Fruit fly (Drosophila melanogaster) whole organism, prepupa: ENCODE data around the gene eIF2Bbeta.

Experiments
- CG11294 ChIP-seq: fragments of 200-800 bp; sonication (Bioruptor generic); IDR thresholded peaks from 2 replicates; pipeline ENCODE4 v1.3.6; 2022; ENCODE audit warnings: missing biosample characterization, missing genetic modification characterization
- CG11762 ChIP-seq: fragments of 200-800 bp; sonication (Bioruptor generic); optimal IDR thresholded peaks from 3 replicates; lab custom pipeline; 2016; ENCODE audit warnings: missing biosample characterization, missing genetic modification characterization; ENCODE audit not compliant: insufficient read depth
- CG11902 ChIP-seq: fragments of 200-800 bp; sonication (Bioruptor generic); optimal IDR thresholded peaks from 3 replicates; lab custom pipeline; 2016; ENCODE audit warnings: missing biosample characterization, missing genetic modification characterization
- CG1621 ChIP-seq: fragments of 200-800 bp; sonication (Bioruptor generic); optimal IDR thresholded peaks from 3 replicates; lab custom pipeline; 2018; ENCODE audit warnings: missing biosample characterization, mild to moderate bottlenecking, missing genetic modification characterization
- CG16779 ChIP-seq: fragments of 200-800 bp; sonication (Bioruptor generic); optimal IDR thresholded peaks from 3 replicates; lab custom pipeline; 2017; ENCODE audit warnings: missing biosample characterization, mild to moderate bottlenecking, missing genetic modification characterization
- CG3032 ChIP-seq: fragments of 200-800 bp; optimal IDR thresholded peaks from 2 replicates; lab custom pipeline; 2019; ENCODE audit warnings: missing biosample characterization, mild to moderate bottlenecking, missing genetic modification characterization, moderate library complexity
- CG31627 ChIP-seq: fragments of 200-800 bp; sonication (Bioruptor generic); optimal IDR thresholded peaks from 3 replicates; lab custom pipeline; 2016; ENCODE audit warnings: missing biosample characterization, missing genetic modification characterization
- CG32006 ChIP-seq: fragments of 200-800 bp; sonication (Bioruptor generic); optimal IDR thresholded peaks from 3 replicates; lab custom pipeline; 2017; ENCODE audit warnings: missing biosample characterization, mild to moderate bottlenecking, missing genetic modification characterization
- CG34406 ChIP-seq: fragments of 200-800 bp; sonication (Bioruptor generic); optimal IDR thresholded peaks from 3 replicates; lab custom pipeline; 2016; ENCODE audit warnings: missing biosample characterization, missing genetic modification characterization
- CG4318 ChIP-seq: fragments of 200-800 bp; sonication (Bioruptor generic); optimal IDR thresholded peaks from 3 replicates; lab custom pipeline; 2017; ENCODE audit warnings: missing biosample characterization, mild to moderate bottlenecking, missing genetic modification characterization
- CG6163 ChIP-seq: fragments of 200-800 bp; sonication (Bioruptor generic); IDR thresholded peaks from 3 replicates; pipeline ENCODE4 v1.3.6; 2022; ENCODE audit warnings: missing biosample characterization, missing genetic modification characterization
- CG6276 ChIP-seq: fragments of 200-800 bp; sonication (Bioruptor generic); optimal IDR thresholded peaks from 2 replicates; lab custom pipeline; 2017; ENCODE audit warnings: missing biosample characterization, mild to moderate bottlenecking, missing genetic modification characterization
- CG6792 ChIP-seq: fragments of 200-800 bp; sonication (Bioruptor generic); optimal IDR thresholded peaks from 3 replicates; lab custom pipeline; 2016; ENCODE audit warnings: missing biosample characterization, missing genetic modification characterization
- CG6854 ChIP-seq: fragments of 200-800 bp; sonication (Bioruptor generic); optimal IDR thresholded peaks from 2 replicates; lab custom pipeline; 2017; ENCODE audit warnings: missing biosample characterization, mild to moderate bottlenecking, missing genetic modification characterization
- CG8319 ChIP-seq: fragments of 200-800 bp; sonication (Bioruptor generic); optimal IDR thresholded peaks from 3 replicates; lab custom pipeline; 2016; ENCODE audit warnings: missing biosample characterization, missing genetic modification characterization
- Eip78C ChIP-seq: fragments of 200-800 bp; sonication (Bioruptor generic); peaks from one replicate; lab custom pipeline; 2016; ENCODE audit warnings: missing biosample characterization, missing genetic modification characterization
- Eip93F ChIP-seq: fragments of 200-800 bp; sonication (Bioruptor generic); optimal IDR thresholded peaks from 2 replicates; lab custom pipeline; 2016; ENCODE audit warnings: missing biosample characterization, mild to moderate bottlenecking, missing genetic modification characterization
- Ets96B ChIP-seq: fragments of 200-800 bp; optimal IDR thresholded peaks from 2 replicates; lab custom pipeline; 2019; ENCODE audit warnings: missing biosample characterization, mild to moderate bottlenecking, missing genetic modification characterization, moderate library complexity
- Hr38 ChIP-seq: sonication (Bioruptor generic); optimal IDR thresholded peaks from 2 replicates; lab custom pipeline; 2016; ENCODE audit warnings: missing biosample characterization, missing genetic modification characterization
- Hr39 ChIP-seq: fragments of 200-800 bp; sonication (Bioruptor generic); optimal IDR thresholded peaks from 2 replicates; lab custom pipeline; 2016; ENCODE audit warnings: missing biosample characterization, missing genetic modification characterization
- OdsH ChIP-seq: fragments of 200-800 bp; sonication (Bioruptor generic); optimal IDR thresholded peaks from 3 replicates; lab custom pipeline; 2016; ENCODE audit warnings: missing biosample characterization, missing genetic modification characterization
- Smox ChIP-seq: fragments of 200-800 bp; sonication (Bioruptor generic); optimal IDR thresholded peaks from 3 replicates; lab custom pipeline; 2016; ENCODE audit warnings: missing biosample characterization, missing genetic modification characterization
- achi ChIP-seq: fragments of 200-800 bp; sonication (Bioruptor generic); optimal IDR thresholded peaks from 3 replicates; lab custom pipeline; 2016; ENCODE audit warnings: missing biosample characterization, missing genetic modification characterization
- acj6 ChIP-seq: fragments of 200-800 bp; sonication (Bioruptor generic); optimal IDR thresholded peaks from 3 replicates; lab custom pipeline; 2016; ENCODE audit warnings: missing biosample characterization, missing genetic modification characterization
- cyc ChIP-seq: fragments of 200-800 bp; sonication (Bioruptor generic); optimal IDR thresholded peaks from 3 replicates; lab custom pipeline; 2016; ENCODE audit warnings: missing biosample characterization, missing genetic modification characterization
- dac ChIP-seq: fragments of 200-800 bp; sonication (Bioruptor generic); optimal IDR thresholded peaks from 2 replicates; lab custom pipeline; 2017; ENCODE audit warnings: missing biosample characterization, mild to moderate bottlenecking, missing genetic modification characterization
- dsx ChIP-seq: fragments of 200-800 bp; optimal IDR thresholded peaks from 3 replicates; lab custom pipeline; 2019; ENCODE audit warnings: missing biosample characterization, mild to moderate bottlenecking, missing genetic modification characterization, moderate library complexity; ENCODE audit not compliant: poor library complexity, severe bottlenecking
- eg ChIP-seq: fragments of 200-800 bp; sonication (Bioruptor generic); IDR thresholded peaks from 3 replicates; pipeline ENCODE4 v1.3.6; 2022; ENCODE audit warnings: missing biosample characterization, missing genetic modification characterization
- fd59A ChIP-seq: fragments of 200-800 bp; sonication (Bioruptor generic); optimal IDR thresholded peaks from 2 replicates; lab custom pipeline; 2017; ENCODE audit warnings: missing biosample characterization, mild to moderate bottlenecking, missing genetic modification characterization, missing genetic modification reagents
- fkh ChIP-seq: fragments of 200-800 bp; sonication (Bioruptor generic); optimal IDR thresholded peaks from 3 replicates; lab custom pipeline; 2017; ENCODE audit warnings: missing biosample characterization, mild to moderate bottlenecking, missing genetic modification characterization, moderate library complexity
- lz ChIP-seq: fragments of 200-800 bp; sonication (Bioruptor generic); optimal IDR thresholded peaks from 3 replicates; lab custom pipeline; 2016; ENCODE audit warnings: missing biosample characterization, missing genetic modification characterization
- pdm3 ChIP-seq: fragments of 200-800 bp; sonication (Bioruptor generic); optimal IDR thresholded peaks from 3 replicates; lab custom pipeline; 2016; ENCODE audit warnings: missing biosample characterization, missing genetic modification characterization
- spab ChIP-seq: fragments of 200-800 bp; sonication (Bioruptor generic); optimal IDR thresholded peaks from 2 replicates; lab custom pipeline; 2017; ENCODE audit warnings: missing biosample characterization, mild to moderate bottlenecking, missing genetic modification characterization, missing genetic modification reagents
- ss ChIP-seq, 2 experiments: fragments of 200-800 bp; sonication (Bioruptor generic); optimal IDR thresholded peaks; 2 replicates in 1 of 2; 3 replicates in 1 of 2; lab custom pipeline; 2017 to 2018; ENCODE audit warnings: mild to moderate bottlenecking in 2 of 2, missing biosample characterization in 2 of 2, missing genetic modification characterization in 2 of 2, moderate library complexity in 1 of 2
- svp ChIP-seq: fragments of 200-800 bp; sonication (Bioruptor generic); peaks from one replicate; lab custom pipeline; 2016; ENCODE audit warnings: missing biosample characterization, missing genetic modification characterization
- topi ChIP-seq: fragments of 200-800 bp; sonication (Bioruptor generic); optimal IDR thresholded peaks from 3 replicates; lab custom pipeline; 2016; ENCODE audit warnings: missing biosample characterization, missing genetic modification characterization

Gene eIF2Bbeta

dm6 chrX:2677024-2677589 lies 27.3 kb upstream of the eIF2Bbeta start:
- TF ChIP-seq Eip78C (GFP tag; lab: Kevin White, UChicago) (peak; percentile 57), ss (GFP tag; optimal IDR thresholded peaks at IDR 0.05; lab: Kevin White, UChicago) (peak in 1 of 2 experiments; percentile 8), CG34406 (GFP tag; lab: Kevin White, UChicago) (no peak), Smox (GFP tag; lab: Kevin White, UChicago) (no peak)

DNA sequence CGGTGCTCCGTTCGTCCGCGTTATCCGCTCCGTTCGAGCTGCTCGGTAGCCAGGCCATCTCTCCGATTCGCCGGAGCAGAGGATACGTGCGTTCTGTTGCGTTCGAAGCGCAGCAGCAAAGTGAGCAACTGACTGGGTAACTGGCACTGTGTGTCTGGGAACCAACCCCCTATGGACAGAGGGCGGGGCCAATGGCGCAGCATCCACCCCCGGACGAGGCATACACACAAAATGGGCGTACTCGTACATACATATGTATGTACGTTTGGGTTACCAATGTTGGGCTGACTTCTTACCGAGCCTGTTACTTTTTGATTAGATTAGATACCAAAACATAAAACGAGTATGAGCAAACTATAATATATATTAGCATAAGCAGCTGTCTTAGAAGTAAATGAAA lies 22.8 kb upstream of the eIF2Bbeta start, which contains the start of gene HLH3B:
Gene HLH3B, minus strand, starts transcription at position 123 of the 400 bp plus-strand sequence.
- no peak for TF ChIP-seq CG34406 (GFP tag; lab: Kevin White, UChicago)
- TF ChIP-seq fd59A (GFP tag; lab: Kevin White, UChicago) = no peak

DNA sequence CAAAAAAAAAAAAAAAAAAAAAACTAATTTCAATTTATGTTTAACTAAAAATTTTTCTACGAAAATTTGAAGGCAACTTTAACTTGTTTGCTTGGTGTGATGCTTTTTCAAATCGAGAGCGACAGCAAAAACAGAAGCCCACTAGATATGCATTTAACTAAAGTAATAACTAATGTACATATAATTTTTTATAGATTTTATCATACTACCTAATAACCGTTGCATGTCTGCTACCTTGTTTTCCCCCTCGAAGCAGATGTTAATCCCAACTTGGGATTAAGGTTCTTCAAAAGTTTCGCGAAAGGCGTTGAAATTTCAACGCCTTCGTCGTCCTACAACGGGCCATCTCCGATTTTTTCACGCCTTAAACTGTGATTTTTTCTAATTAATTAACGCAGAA lies 21.5 kb upstream of the eIF2Bbeta start, which contains the start of gene CG2652:
Gene CG2652, minus strand, starts transcription at position 101 of the 400 bp plus-strand sequence.
- TF ChIP-seq CG11902 (GFP tag; lab: Kevin White, UChicago) = no peak
- TF ChIP-seq Smox (GFP tag; lab: Kevin White, UChicago) = no peak
- TF ChIP-seq CG11762 = no peak
- TF ChIP-seq CG8319 (GFP tag; lab: Kevin White, UChicago) = no peak
- TF ChIP-seq CG6854 (GFP tag; lab: Kevin White, UChicago) = no peak
- no peak for TF ChIP-seq pdm3 (GFP tag; lab: Kevin White, UChicago)
- no peak for TF ChIP-seq spab (GFP tag; lab: Kevin White, UChicago)
- no peak for TF ChIP-seq achi (GFP tag; lab: Kevin White, UChicago)
- no peak for TF ChIP-seq CG6792 (GFP tag; lab: Kevin White, UChicago)
- TF ChIP-seq topi (GFP tag; lab: Kevin White, UChicago) = no peak

DNA sequence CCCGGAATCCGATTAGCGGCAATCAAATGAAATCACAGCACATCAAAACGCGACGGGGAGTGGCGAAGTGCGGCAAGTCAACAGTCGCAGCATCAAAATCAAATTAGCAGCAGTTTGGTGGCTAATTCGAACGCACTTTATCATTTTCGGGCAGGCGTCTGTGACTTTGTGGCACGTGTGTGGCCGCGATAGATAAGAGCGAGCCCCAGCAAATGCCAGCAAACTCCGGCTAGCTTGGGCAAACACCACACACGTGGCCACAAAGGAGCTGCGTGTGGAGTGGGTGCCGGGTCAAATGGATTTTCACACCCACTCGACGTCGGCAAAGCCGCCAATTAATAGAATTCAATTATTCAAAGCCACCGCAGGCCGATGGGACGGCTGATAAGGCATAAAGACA lies 20.4 kb upstream of the eIF2Bbeta start:
- TF ChIP-seq pdm3 (GFP tag; lab: Kevin White, UChicago) = no peak
- no peak for TF ChIP-seq CG11762
- TF ChIP-seq Eip93F = no peak
- TF ChIP-seq CG6276 (GFP tag; lab: Kevin White, UChicago) = no peak
- no peak for TF ChIP-seq svp
- no peak for TF ChIP-seq CG11294 (GFP tag; lab: Robert Waterston, UW)
- no peak for TF ChIP-seq ss (GFP tag; optimal IDR thresholded peaks at IDR 0.05; lab: Kevin White, UChicago)
- no peak for TF ChIP-seq lz (GFP tag; lab: Kevin White, UChicago)
- no peak for TF ChIP-seq CG1621 (tag; lab: Kevin White, UChicago)
- no peak for TF ChIP-seq fkh (GFP tag; lab: Kevin White, UChicago)
- no peak for TF ChIP-seq acj6 (GFP tag; lab: Kevin White, UChicago)
- TF ChIP-seq dac (GFP tag; lab: Kevin White, UChicago) = no peak
- TF ChIP-seq Hr38 (GFP tag; lab: Kevin White, UChicago) = no peak
- TF ChIP-seq topi (GFP tag; lab: Kevin White, UChicago) = no peak
- TF ChIP-seq CG3032 (tag; lab: Kevin White, UChicago) = no peak
- no peak for TF ChIP-seq eg (GFP tag; lab: Robert Waterston, UW)
- no peak for TF ChIP-seq CG6854 (GFP tag; lab: Kevin White, UChicago)
- no peak for TF ChIP-seq OdsH (GFP tag; lab: Kevin White, UChicago)
- TF ChIP-seq cyc (GFP tag; lab: Kevin White, UChicago) = no peak

- TF ChIP-seq CG32006 (GFP tag; lab: Kevin White, UChicago) (no peak), dsx (GFP tag; lab: Kevin White, UChicago) (no peak), Hr39 (no peak), OdsH (GFP tag; lab: Kevin White, UChicago) (no peak), CG16779 (no peak), ss (GFP tag; optimal IDR thresholded peaks at IDR 0.05; lab: Kevin White, UChicago) (no peak), CG3032 (tag; lab: Kevin White, UChicago) (no peak), CG6276 (GFP tag; lab: Kevin White, UChicago) (no peak), Eip78C (GFP tag; lab: Kevin White, UChicago) (no peak), Ets96B (tag; lab: Kevin White, UChicago) (no peak), Smox (GFP tag; lab: Kevin White, UChicago) (no peak), CG6163 (GFP tag; lab: Robert Waterston, UW) (no peak), CG4318 (GFP tag; lab: Kevin White, UChicago) (no peak), CG31627 (GFP tag; lab: Kevin White, UChicago) (no peak), CG11294 (GFP tag; lab: Robert Waterston, UW) (no peak)
These were observed 19.9 kb upstream of the eIF2Bbeta start for dm6 chrX:2684442-2684841.
